Worm (Caenorhabditis elegans) whole organism, L1 larva: Measurements from ENCODE around the gene T14G11.1.

ENCODE experiments used
- ceh-82 ChIP-seq, 3 experiments: fragments of 150-350 bp in 1 of 3; sonication (generic microtip) in 2 of 3; optimal IDR thresholded peaks; 2 replicates each; lab custom pipeline; 2014 to 2017; ENCODE audit warnings: missing biosample characterization in 3 of 3, missing genetic modification characterization in 3 of 3
- dpl-1 ChIP-seq, 3 experiments: fragments of 150-350 bp in 2 of 3; sonication (generic microtip) in 1 of 3; optimal IDR thresholded peaks; 2 replicates each; lab custom pipeline; 2014 to 2017; ENCODE audit warnings: missing biosample characterization in 3 of 3, missing genetic modification characterization in 3 of 3, missing genetic modification reagents in 3 of 3
- fkh-10 ChIP-seq: sonication (generic microtip); optimal IDR thresholded peaks from 2 replicates; lab custom pipeline; 2017; ENCODE audit warnings: missing biosample characterization, missing genetic modification reagents, missing genetic modification characterization
- fkh-4 ChIP-seq: sonication (generic microtip); optimal IDR thresholded peaks from 2 replicates; lab custom pipeline; 2016; ENCODE audit warnings: missing compliant biosample characterization, missing genetic modification characterization, borderline replicate concordance
- hlh-4 ChIP-seq: sonication (generic microtip); optimal IDR thresholded peaks from 2 replicates; lab custom pipeline; 2016; ENCODE audit warnings: mild to moderate bottlenecking, missing genetic modification characterization, missing compliant biosample characterization
- lin-39 ChIP-seq: fragments of 150-350 bp; optimal IDR thresholded peaks from 2 replicates; lab custom pipeline; 2014; ENCODE audit warnings: missing biosample characterization, missing genetic modification reagents, missing genetic modification characterization
- lsy-2 ChIP-seq, 2 experiments: fragments of 150-350 bp; optimal IDR thresholded peaks; 2 replicates each; lab custom pipeline; 2014; ENCODE audit warnings: missing biosample characterization in 2 of 2, missing genetic modification characterization in 2 of 2
- nhr-19 ChIP-seq: fragments of 200-800 bp; sonication (Bioruptor generic); conservative IDR thresholded peaks from 2 replicates; pipeline ENCODE4 v1.3.6; 2022; ENCODE audit warnings: missing genetic modification characterization, missing compliant biosample characterization
- nhr-76 ChIP-seq: sonication (generic microtip); optimal IDR thresholded peaks from 2 replicates; lab custom pipeline; 2017; ENCODE audit warnings: missing biosample characterization, missing genetic modification characterization
- pax-3 ChIP-seq: fragments of 200-800 bp; sonication (Bioruptor generic); optimal IDR thresholded peaks from 2 replicates; lab custom pipeline; 2018; ENCODE audit warnings: mild to moderate bottlenecking, missing genetic modification characterization, moderate library complexity, missing compliant biosample characterization
- skn-1 ChIP-seq: fragments of 150-350 bp; optimal IDR thresholded peaks from 2 replicates; lab custom pipeline; 2014; ENCODE audit warnings: missing biosample characterization, missing genetic modification characterization
- snpc-4 ChIP-seq: fragments of 150-350 bp; optimal IDR thresholded peaks from 2 replicates; lab custom pipeline; 2014; ENCODE audit warnings: missing biosample characterization, missing genetic modification characterization
- tbx-2 ChIP-seq: sonication (generic microtip); optimal IDR thresholded peaks from 2 replicates; lab custom pipeline; 2016; ENCODE audit warnings: missing genetic modification characterization, missing compliant biosample characterization
- ztf-4 ChIP-seq: fragments of 150-350 bp; optimal IDR thresholded peaks from 2 replicates; lab custom pipeline; 2014; ENCODE audit warnings: missing biosample characterization, missing genetic modification characterization

DNA sequence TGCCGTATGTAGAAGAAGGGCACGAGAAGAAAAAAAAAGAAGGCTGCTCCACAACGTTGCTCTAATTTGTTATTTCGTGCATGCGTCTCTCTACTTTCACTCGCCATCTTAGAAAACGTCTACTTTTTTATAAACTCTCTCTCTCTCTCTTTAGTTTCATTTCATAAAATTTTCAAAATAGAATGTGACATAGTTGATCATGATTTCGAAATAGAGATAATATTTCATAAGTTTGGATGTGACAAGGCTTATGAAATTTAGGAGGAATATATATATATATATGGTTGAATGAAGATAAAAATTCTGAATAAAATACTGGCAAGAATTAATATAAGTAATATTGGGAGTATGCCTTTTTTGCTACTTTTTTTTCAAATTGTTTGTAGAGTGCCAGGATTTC is 47.7 kb upstream of the T14G11.1 start:
- peak; percentile 86 for TF ChIP-seq skn-1 (tag; lab: Kevin White, UChicago)
- no peak for TF ChIP-seq nhr-76 (tag; lab: Kevin White, UChicago)
- no peak for TF ChIP-seq hlh-4
- peak in 1 of 3 experiments; percentile 12 for TF ChIP-seq ceh-82 (tag; optimal IDR thresholded peaks at IDR 0.05; lab: Kevin White, UChicago)
- no peak for TF ChIP-seq snpc-4 (tag; lab: Kevin White, UChicago)
- no peak for TF ChIP-seq tbx-2 (tag; lab: Kevin White, UChicago)
- no peak for TF ChIP-seq fkh-10 (GFP tag; lab: Kevin White, UChicago)
- TF ChIP-seq nhr-19: no peak
- TF ChIP-seq fkh-4 (tag; lab: Kevin White, UChicago): no peak
- TF ChIP-seq lsy-2 (tag; optimal IDR thresholded peaks at IDR 0.05; lab: Kevin White, UChicago): peak in 1 of 2 experiments; percentile 25
- no peak for TF ChIP-seq lin-39
- TF ChIP-seq ztf-4 (tag; lab: Kevin White, UChicago): no peak
- no peak for TF ChIP-seq pax-3 (tag; lab: Kevin White, UChicago)
- no peak for TF ChIP-seq dpl-1 (GFP tag; optimal IDR thresholded peaks at IDR 0.05; lab: Kevin White, UChicago)
